Fruit fly (Drosophila melanogaster): Measurements from ENCODE around the gene CG13386.

DNA sequence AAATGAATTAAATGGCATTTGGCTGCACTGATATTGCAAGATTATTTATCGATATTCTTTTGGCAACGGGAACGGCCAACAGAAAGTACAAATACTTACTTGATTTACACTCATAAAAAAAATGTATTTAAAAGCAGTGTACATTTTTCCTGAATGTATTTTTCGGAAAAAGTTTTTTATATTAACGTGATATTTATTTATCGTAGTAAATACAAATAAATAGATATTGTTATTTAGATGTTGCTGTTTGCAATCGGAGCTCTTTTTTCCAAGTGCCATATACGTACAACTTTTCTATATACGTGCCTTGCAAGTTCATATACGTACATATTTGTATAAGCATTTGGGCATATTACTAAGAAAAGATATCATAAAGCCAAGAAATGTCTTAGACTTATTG lies 47.5 kb upstream of the CG13386 start:
- TF ChIP-seq Sox15 (GFP tag; optimal IDR thresholded peaks at IDR 0.05) (no peak), CG8319 (GFP tag; optimal IDR thresholded peaks at IDR 0.05) (no peak), CG10631 (GFP tag; optimal IDR thresholded peaks at IDR 0.05) (no peak), Lpt (GFP tag; optimal IDR thresholded peaks at IDR 0.05) (no peak), CG15336 (GFP tag; IDR thresholded peaks at IDR 0.05) (no peak), CG11294 (GFP tag; IDR thresholded peaks at IDR 0.05) (no peak), cyc (GFP tag; optimal IDR thresholded peaks at IDR 0.05) (peak; percentile 21), topi (GFP tag; optimal IDR thresholded peaks at IDR 0.05) (peak; percentile 26), Ets21C (GFP tag; optimal IDR thresholded peaks at IDR 0.05) (no peak), Met (GFP tag; optimal IDR thresholded peaks at IDR 0.05) (peak; percentile 31)
